Fruit fly (Drosophila melanogaster) whole organism, prepupa: ENCODE results near the gene CG32832.
A peak's percentile ranks its signal among the peaks of the same experiment; 100 is the strongest.

Experiments
- CG10631 ChIP-seq: fragments of 200-800 bp; sonication (Bioruptor generic); optimal IDR thresholded peaks from 2 replicates; lab custom pipeline; 2016; ENCODE audit warnings: missing biosample characterization, missing genetic modification characterization
- CG11294 ChIP-seq: fragments of 200-800 bp; sonication (Bioruptor generic); IDR thresholded peaks from 2 replicates; pipeline ENCODE4 v1.3.6; 2022; ENCODE audit warnings: missing biosample characterization, missing genetic modification characterization
- CG11762 ChIP-seq: fragments of 200-800 bp; sonication (Bioruptor generic); optimal IDR thresholded peaks from 3 replicates; lab custom pipeline; 2016; ENCODE audit warnings: missing biosample characterization, missing genetic modification characterization; ENCODE audit not compliant: insufficient read depth
- CG11902 ChIP-seq: fragments of 200-800 bp; sonication (Bioruptor generic); optimal IDR thresholded peaks from 3 replicates; lab custom pipeline; 2016; ENCODE audit warnings: missing biosample characterization, missing genetic modification characterization
- CG15336 ChIP-seq: fragments of 200-800 bp; sonication (Bioruptor generic); IDR thresholded peaks from 2 replicates; pipeline ENCODE4 v1.3.6; 2022; ENCODE audit warnings: missing biosample characterization, missing genetic modification characterization
- CG1621 ChIP-seq: fragments of 200-800 bp; sonication (Bioruptor generic); optimal IDR thresholded peaks from 3 replicates; lab custom pipeline; 2018; ENCODE audit warnings: missing biosample characterization, mild to moderate bottlenecking, missing genetic modification characterization
- CG3032 ChIP-seq: fragments of 200-800 bp; optimal IDR thresholded peaks from 2 replicates; lab custom pipeline; 2019; ENCODE audit warnings: missing biosample characterization, mild to moderate bottlenecking, missing genetic modification characterization, moderate library complexity
- CG31627 ChIP-seq: fragments of 200-800 bp; sonication (Bioruptor generic); optimal IDR thresholded peaks from 3 replicates; lab custom pipeline; 2016; ENCODE audit warnings: missing biosample characterization, missing genetic modification characterization
- CG4318 ChIP-seq: fragments of 200-800 bp; sonication (Bioruptor generic); optimal IDR thresholded peaks from 3 replicates; lab custom pipeline; 2017; ENCODE audit warnings: missing biosample characterization, mild to moderate bottlenecking, missing genetic modification characterization
- CG6163 ChIP-seq: fragments of 200-800 bp; sonication (Bioruptor generic); IDR thresholded peaks from 3 replicates; pipeline ENCODE4 v1.3.6; 2022; ENCODE audit warnings: missing biosample characterization, missing genetic modification characterization
- CG6276 ChIP-seq: fragments of 200-800 bp; sonication (Bioruptor generic); optimal IDR thresholded peaks from 2 replicates; lab custom pipeline; 2017; ENCODE audit warnings: missing biosample characterization, mild to moderate bottlenecking, missing genetic modification characterization
- CG6792 ChIP-seq: fragments of 200-800 bp; sonication (Bioruptor generic); optimal IDR thresholded peaks from 3 replicates; lab custom pipeline; 2016; ENCODE audit warnings: missing biosample characterization, missing genetic modification characterization
- CG6854 ChIP-seq: fragments of 200-800 bp; sonication (Bioruptor generic); optimal IDR thresholded peaks from 2 replicates; lab custom pipeline; 2017; ENCODE audit warnings: missing biosample characterization, mild to moderate bottlenecking, missing genetic modification characterization
- CG7368 ChIP-seq: fragments of 200-800 bp; sonication (Bioruptor generic); optimal IDR thresholded peaks from 3 replicates; lab custom pipeline; 2016; ENCODE audit warnings: missing biosample characterization, missing genetic modification characterization
- CG8119 ChIP-seq: fragments of 200-800 bp; sonication (Bioruptor generic); IDR thresholded peaks from 3 replicates; pipeline ENCODE4 v1.3.6; 2022; ENCODE audit warnings: missing biosample characterization, missing genetic modification characterization
- CG8319 ChIP-seq: fragments of 200-800 bp; sonication (Bioruptor generic); optimal IDR thresholded peaks from 3 replicates; lab custom pipeline; 2016; ENCODE audit warnings: missing biosample characterization, missing genetic modification characterization
- CG8632 ChIP-seq: fragments of 200-800 bp; sonication (Bioruptor generic); optimal IDR thresholded peaks from 3 replicates; lab custom pipeline; 2016; ENCODE audit warnings: missing biosample characterization, missing genetic modification characterization
- CG9139 ChIP-seq: fragments of 200-800 bp; sonication (Bioruptor generic); optimal IDR thresholded peaks from 3 replicates; lab custom pipeline; 2017; ENCODE audit warnings: missing biosample characterization, mild to moderate bottlenecking, missing genetic modification characterization
- Eip75B ChIP-seq: fragments of 200-800 bp; sonication (Bioruptor generic); optimal IDR thresholded peaks from 3 replicates; lab custom pipeline; 2016; ENCODE audit warnings: missing biosample characterization, missing genetic modification characterization
- Eip93F ChIP-seq: fragments of 200-800 bp; sonication (Bioruptor generic); optimal IDR thresholded peaks from 2 replicates; lab custom pipeline; 2016; ENCODE audit warnings: missing biosample characterization, mild to moderate bottlenecking, missing genetic modification characterization
- Ets21C ChIP-seq: fragments of 200-800 bp; sonication (Bioruptor generic); optimal IDR thresholded peaks from 3 replicates; lab custom pipeline; 2016; ENCODE audit warnings: missing biosample characterization, missing genetic modification characterization
- Ets96B ChIP-seq: fragments of 200-800 bp; optimal IDR thresholded peaks from 2 replicates; lab custom pipeline; 2019; ENCODE audit warnings: missing biosample characterization, mild to moderate bottlenecking, missing genetic modification characterization, moderate library complexity
- Hr38 ChIP-seq: sonication (Bioruptor generic); optimal IDR thresholded peaks from 2 replicates; lab custom pipeline; 2016; ENCODE audit warnings: missing biosample characterization, missing genetic modification characterization
- Hr4 ChIP-seq: fragments of 200-800 bp; sonication (Bioruptor generic); optimal IDR thresholded peaks from 3 replicates; lab custom pipeline; 2016; ENCODE audit warnings: missing biosample characterization, missing genetic modification characterization
- Met ChIP-seq: fragments of 200-800 bp; sonication (Bioruptor generic); optimal IDR thresholded peaks from 3 replicates; lab custom pipeline; 2016; ENCODE audit warnings: missing biosample characterization, missing genetic modification characterization
- Sox14 ChIP-seq: fragments of 200-800 bp; sonication (Bioruptor generic); optimal IDR thresholded peaks from 3 replicates; lab custom pipeline; 2016; ENCODE audit warnings: missing biosample characterization, missing genetic modification characterization
- Sox15 ChIP-seq: fragments of 200-800 bp; sonication (Bioruptor generic); optimal IDR thresholded peaks from 3 replicates; lab custom pipeline; 2016; ENCODE audit warnings: missing biosample characterization, missing genetic modification characterization
- achi ChIP-seq: fragments of 200-800 bp; sonication (Bioruptor generic); optimal IDR thresholded peaks from 3 replicates; lab custom pipeline; 2016; ENCODE audit warnings: missing biosample characterization, missing genetic modification characterization
- acj6 ChIP-seq: fragments of 200-800 bp; sonication (Bioruptor generic); optimal IDR thresholded peaks from 3 replicates; lab custom pipeline; 2016; ENCODE audit warnings: missing biosample characterization, missing genetic modification characterization
- cyc ChIP-seq: fragments of 200-800 bp; sonication (Bioruptor generic); optimal IDR thresholded peaks from 3 replicates; lab custom pipeline; 2016; ENCODE audit warnings: missing biosample characterization, missing genetic modification characterization
- dac ChIP-seq: fragments of 200-800 bp; sonication (Bioruptor generic); optimal IDR thresholded peaks from 2 replicates; lab custom pipeline; 2017; ENCODE audit warnings: missing biosample characterization, mild to moderate bottlenecking, missing genetic modification characterization
- dsx ChIP-seq: fragments of 200-800 bp; optimal IDR thresholded peaks from 3 replicates; lab custom pipeline; 2019; ENCODE audit warnings: missing biosample characterization, mild to moderate bottlenecking, missing genetic modification characterization, moderate library complexity; ENCODE audit not compliant: poor library complexity, severe bottlenecking
- eg ChIP-seq: fragments of 200-800 bp; sonication (Bioruptor generic); IDR thresholded peaks from 3 replicates; pipeline ENCODE4 v1.3.6; 2022; ENCODE audit warnings: missing biosample characterization, missing genetic modification characterization
- fd59A ChIP-seq: fragments of 200-800 bp; sonication (Bioruptor generic); optimal IDR thresholded peaks from 2 replicates; lab custom pipeline; 2017; ENCODE audit warnings: missing biosample characterization, mild to moderate bottlenecking, missing genetic modification characterization, missing genetic modification reagents
- fkh ChIP-seq: fragments of 200-800 bp; sonication (Bioruptor generic); optimal IDR thresholded peaks from 3 replicates; lab custom pipeline; 2017; ENCODE audit warnings: missing biosample characterization, mild to moderate bottlenecking, missing genetic modification characterization, moderate library complexity
- lz ChIP-seq: fragments of 200-800 bp; sonication (Bioruptor generic); optimal IDR thresholded peaks from 3 replicates; lab custom pipeline; 2016; ENCODE audit warnings: missing biosample characterization, missing genetic modification characterization
- net ChIP-seq: fragments of 200-800 bp; sonication (Bioruptor generic); optimal IDR thresholded peaks from 3 replicates; lab custom pipeline; 2016; ENCODE audit warnings: missing biosample characterization, missing genetic modification characterization
- pdm3 ChIP-seq: fragments of 200-800 bp; sonication (Bioruptor generic); optimal IDR thresholded peaks from 3 replicates; lab custom pipeline; 2016; ENCODE audit warnings: missing biosample characterization, missing genetic modification characterization
- salr ChIP-seq, 2 experiments: fragments of 200-800 bp; sonication (Bioruptor generic); optimal IDR thresholded peaks; 3 replicates each; lab custom pipeline; 2016 to 2018; ENCODE audit warnings: missing biosample characterization in 2 of 2, missing genetic modification characterization in 2 of 2, mild to moderate bottlenecking in 1 of 2
- spab ChIP-seq: fragments of 200-800 bp; sonication (Bioruptor generic); optimal IDR thresholded peaks from 2 replicates; lab custom pipeline; 2017; ENCODE audit warnings: missing biosample characterization, mild to moderate bottlenecking, missing genetic modification characterization, missing genetic modification reagents
- svp ChIP-seq: fragments of 200-800 bp; sonication (Bioruptor generic); peaks from one replicate; lab custom pipeline; 2016; ENCODE audit warnings: missing biosample characterization, missing genetic modification characterization
- vri ChIP-seq: fragments of 200-800 bp; sonication (Bioruptor generic); optimal IDR thresholded peaks from 3 replicates; lab custom pipeline; 2016; ENCODE audit warnings: missing biosample characterization, mild to moderate bottlenecking, missing genetic modification characterization

The CG32832 gene

dm6 chr2L:16842505-16842904 lies 36.6 kb downstream of the CG32832 start (continued):
- peak; percentile 10 for TF ChIP-seq spab (GFP tag; lab: Kevin White, UChicago)
- TF ChIP-seq CG31627 (GFP tag; lab: Kevin White, UChicago) = peak; percentile 48
- TF ChIP-seq CG6792 (GFP tag; lab: Kevin White, UChicago) = peak; percentile 21
- no peak for TF ChIP-seq CG11294 (GFP tag; lab: Robert Waterston, UW)
- TF ChIP-seq CG15336 (GFP tag; lab: Robert Waterston, UW) = no peak
- TF ChIP-seq cyc (GFP tag; lab: Kevin White, UChicago) = peak; percentile 11
- no peak for TF ChIP-seq dsx
- peak; percentile 42 for TF ChIP-seq achi
- no peak for TF ChIP-seq Sox15 (GFP tag; lab: Kevin White, UChicago)
- TF ChIP-seq dac = peak; percentile 23
- TF ChIP-seq vri (GFP tag; lab: Kevin White, UChicago) = no peak
- TF ChIP-seq svp (GFP tag; lab: Kevin White, UChicago) = peak; percentile 74
- TF ChIP-seq Eip93F (GFP tag; lab: Kevin White, UChicago) = no peak
- TF ChIP-seq net = peak; percentile 29
- TF ChIP-seq CG8319 (GFP tag; lab: Kevin White, UChicago) = no peak
- TF ChIP-seq lz (GFP tag; lab: Kevin White, UChicago) = peak; percentile 46
- no peak for TF ChIP-seq CG7368 (GFP tag; lab: Kevin White, UChicago)
- TF ChIP-seq acj6 = peak; percentile 44
- peak; percentile 25 for TF ChIP-seq CG8632 (GFP tag; lab: Kevin White, UChicago)
- TF ChIP-seq CG6276 (GFP tag; lab: Kevin White, UChicago) = no peak
- TF ChIP-seq CG9139 (GFP tag; lab: Kevin White, UChicago) = no peak
- TF ChIP-seq CG10631 (GFP tag; lab: Kevin White, UChicago) = peak; percentile 49
- TF ChIP-seq CG1621 (tag; lab: Kevin White, UChicago) = no peak
- TF ChIP-seq eg (GFP tag; lab: Robert Waterston, UW) = no peak
- no peak for TF ChIP-seq CG11762 (GFP tag; lab: Kevin White, UChicago)
- peak; percentile 59 for TF ChIP-seq Met (GFP tag; lab: Kevin White, UChicago)

dm6 chr2L:16839665-16840064 lies 39.4 kb downstream of the CG32832 start:
- no peak for TF ChIP-seq Ets21C
- TF ChIP-seq CG11902 = no peak
- no peak for TF ChIP-seq Hr4 (GFP tag; lab: Kevin White, UChicago)
- no peak for TF ChIP-seq CG15336 (GFP tag; lab: Robert Waterston, UW)
- no peak for TF ChIP-seq CG6163
- TF ChIP-seq CG8119 = no peak
- TF ChIP-seq CG31627 (GFP tag; lab: Kevin White, UChicago) = no peak
- TF ChIP-seq fd59A = no peak
- no peak for TF ChIP-seq Eip75B (GFP tag; lab: Kevin White, UChicago)
- TF ChIP-seq CG4318 (GFP tag; lab: Kevin White, UChicago) = no peak
- TF ChIP-seq lz (GFP tag; lab: Kevin White, UChicago) = no peak
- no peak for TF ChIP-seq fkh (GFP tag; lab: Kevin White, UChicago)
- no peak for TF ChIP-seq CG3032
- TF ChIP-seq Ets96B = no peak
- no peak for TF ChIP-seq CG6854 (GFP tag; lab: Kevin White, UChicago)

dm6 chr2L:16837672-16838071 lies 41.4 kb downstream of the CG32832 start, which contains the start of the genes SclA and SclB:
Gene SclA (plus strand): TSS chr2L:16837972.
Gene SclB (plus strand): TSS chr2L:16837972.
- TF ChIP-seq Sox14 (GFP tag; lab: Kevin White, UChicago) = no peak
- TF ChIP-seq CG11762 (GFP tag; lab: Kevin White, UChicago) = no peak
- no peak for TF ChIP-seq Met (GFP tag; lab: Kevin White, UChicago)
- no peak for TF ChIP-seq Sox15 (GFP tag; lab: Kevin White, UChicago)
- no peak for TF ChIP-seq salr (GFP tag; optimal IDR thresholded peaks at IDR 0.05; lab: Kevin White, UChicago)
- no peak for TF ChIP-seq pdm3 (GFP tag; lab: Kevin White, UChicago)
- no peak for TF ChIP-seq spab (GFP tag; lab: Kevin White, UChicago)
- TF ChIP-seq CG9139 (GFP tag; lab: Kevin White, UChicago) = no peak
- no peak for TF ChIP-seq Eip93F (GFP tag; lab: Kevin White, UChicago)
- TF ChIP-seq Hr38 (GFP tag; lab: Kevin White, UChicago) = no peak
- TF ChIP-seq CG6792 (GFP tag; lab: Kevin White, UChicago) = no peak
- TF ChIP-seq CG8632 (GFP tag; lab: Kevin White, UChicago) = no peak
- no peak for TF ChIP-seq net
- no peak for TF ChIP-seq fd59A
- no peak for TF ChIP-seq CG6163
- TF ChIP-seq, all 60 proteins: peak for 0
